Worm (Caenorhabditis elegans) whole organism, L4 larva: ENCODE data around the gene clec-3.

Source experiments
- F10B5.3 ChIP-seq: sonication (generic microtip); optimal IDR thresholded peaks from 2 replicates; lab custom pipeline; 2016; ENCODE audit warnings: mild to moderate bottlenecking, missing genetic modification characterization, missing compliant biosample characterization
- R02D3.7 ChIP-seq: fragments of 150-350 bp; sonication (generic microtip); optimal IDR thresholded peaks from 3 replicates; lab custom pipeline; 2014; ENCODE audit warnings: missing biosample characterization, missing genetic modification characterization
- ZK337.2 ChIP-seq: fragments of 200-800 bp; sonication (Bioruptor generic); IDR thresholded peaks from 2 replicates; pipeline ENCODE4 v1.3.6; 2022; ENCODE audit warnings: missing genetic modification reagents, missing genetic modification characterization, missing compliant biosample characterization
- aha-1 ChIP-seq: fragments of 150-350 bp; peaks from one replicate; lab custom pipeline; 2014; ENCODE audit warnings: missing biosample characterization, missing genetic modification characterization
- aly-2 ChIP-seq: sonication (generic microtip); optimal IDR thresholded peaks from 2 replicates; lab custom pipeline; 2018; ENCODE audit warnings: missing biosample characterization, missing genetic modification characterization
- ceh-44 ChIP-seq: fragments of 200-800 bp; sonication (Bioruptor generic); IDR thresholded peaks from 2 replicates; pipeline ENCODE4 v1.3.6; 2022; ENCODE audit warnings: missing genetic modification reagents, missing genetic modification characterization, missing compliant biosample characterization
- ctbp-1 ChIP-seq: fragments of 200-800 bp; sonication (Bioruptor generic); IDR thresholded peaks from 2 replicates; pipeline ENCODE4 v1.3.6; 2022; ENCODE audit warnings: missing genetic modification reagents, missing genetic modification characterization, missing compliant biosample characterization
- daf-19 ChIP-seq: fragments of 200-800 bp; sonication (Bioruptor generic); conservative IDR thresholded peaks from 2 replicates; pipeline ENCODE4 v1.3.6; 2022; ENCODE audit warnings: missing genetic modification characterization, missing compliant biosample characterization
- daf-8 ChIP-seq: fragments of 200-800 bp; sonication (Bioruptor generic); IDR thresholded peaks from 2 replicates; pipeline ENCODE4 v1.3.6; 2022; ENCODE audit warnings: missing genetic modification characterization, missing compliant biosample characterization
- dmd-8 ChIP-seq: fragments of 200-800 bp; sonication (Bioruptor generic); IDR thresholded peaks from 2 replicates; pipeline ENCODE4 v1.3.6; 2022; ENCODE audit warnings: missing genetic modification characterization, missing compliant biosample characterization
- dmd-9 ChIP-seq: fragments of 200-800 bp; sonication (Bioruptor generic); IDR thresholded peaks from 2 replicates; pipeline ENCODE4 v1.3.6; 2022; ENCODE audit warnings: missing genetic modification reagents, missing genetic modification characterization, missing compliant biosample characterization
- dpl-1 ChIP-seq: fragments of 150-350 bp; optimal IDR thresholded peaks from 2 replicates; lab custom pipeline; 2014; ENCODE audit warnings: missing biosample characterization, missing genetic modification reagents, missing genetic modification characterization
- dve-1 ChIP-seq: sonication (generic microtip); optimal IDR thresholded peaks from 2 replicates; lab custom pipeline; 2017; ENCODE audit warnings: antibody characterized with exemption, mild to moderate bottlenecking, missing genetic modification characterization, missing compliant biosample characterization; ENCODE audit not compliant: insufficient read depth
- egl-27 ChIP-seq: sonication (generic microtip); optimal IDR thresholded peaks from 3 replicates; lab custom pipeline; 2017; ENCODE audit warnings: missing biosample characterization, missing genetic modification reagents, missing genetic modification characterization
- fkh-10 ChIP-seq: fragments of 150-350 bp; optimal IDR thresholded peaks from 2 replicates; lab custom pipeline; 2014; ENCODE audit warnings: missing biosample characterization, missing genetic modification reagents, missing genetic modification characterization
- gei-8 ChIP-seq: fragments of 200-800 bp; sonication (Bioruptor generic); optimal IDR thresholded peaks from 2 replicates; lab custom pipeline; 2018; ENCODE audit warnings: mild to moderate bottlenecking, missing genetic modification characterization, missing compliant biosample characterization
- hif-1 ChIP-seq, 2 experiments: sonication (generic microtip); optimal IDR thresholded peaks; 2 replicates each; lab custom pipeline; 2016 to 2017; ENCODE audit warnings: missing compliant biosample characterization in 2 of 2, missing genetic modification characterization in 2 of 2, missing genetic modification reagents in 2 of 2, missing genotype in 2 of 2, mild to moderate bottlenecking in 1 of 2
- hlh-11 ChIP-seq: fragments of 200-800 bp; sonication (Bioruptor generic); optimal IDR thresholded peaks from 2 replicates; lab custom pipeline; 2018; ENCODE audit warnings: mild to moderate bottlenecking, missing genetic modification characterization, missing compliant biosample characterization
- hlh-30 ChIP-seq: sonication (generic microtip); optimal IDR thresholded peaks from 2 replicates; lab custom pipeline; 2017; ENCODE audit warnings: antibody characterized with exemption, mild to moderate bottlenecking, missing genetic modification characterization, missing compliant biosample characterization; ENCODE audit not compliant: insufficient read depth
- hmg-1.1 ChIP-seq: fragments of 200-800 bp; sonication (Bioruptor generic); IDR thresholded peaks from 2 replicates; pipeline ENCODE4 v1.3.6; 2022; ENCODE audit warnings: missing genetic modification reagents, missing genetic modification characterization, missing compliant biosample characterization
- lin-15B ChIP-seq: fragments of 150-350 bp; sonication (generic microtip); optimal IDR thresholded peaks from 3 replicates; lab custom pipeline; 2014; ENCODE audit warnings: missing biosample characterization, missing genetic modification characterization
- lin-38 ChIP-seq: fragments of 200-800 bp; sonication (Bioruptor generic); IDR thresholded peaks from 2 replicates; pipeline ENCODE4 v1.3.6; 2022; ENCODE audit warnings: missing genetic modification reagents, missing genetic modification characterization, missing compliant biosample characterization
- madf-9 ChIP-seq: fragments of 200-800 bp; sonication (Bioruptor generic); conservative IDR thresholded peaks from 2 replicates; pipeline ENCODE4 v1.3.6; 2022; ENCODE audit warnings: missing genetic modification reagents, missing genetic modification characterization, missing compliant biosample characterization
- mep-1 ChIP-seq: fragments of 150-350 bp; sonication (generic microtip); optimal IDR thresholded peaks from 3 replicates; lab custom pipeline; 2014; ENCODE audit warnings: missing biosample characterization, missing genetic modification characterization
- mes-2 ChIP-seq: sonication (generic microtip); optimal IDR thresholded peaks from 2 replicates; lab custom pipeline; 2016; ENCODE audit warnings: missing genotype, mild to moderate bottlenecking, missing genetic modification characterization, missing compliant biosample characterization; ENCODE audit not compliant: poor library complexity, severe bottlenecking
- mxl-2 ChIP-seq: fragments of 200-800 bp; sonication (Bioruptor generic); conservative IDR thresholded peaks from 2 replicates; pipeline ENCODE4 v1.3.6; 2022; ENCODE audit warnings: missing genetic modification reagents, missing genetic modification characterization, missing compliant biosample characterization
- nhr-102 ChIP-seq: sonication (generic microtip); optimal IDR thresholded peaks from 2 replicates; lab custom pipeline; 2016; ENCODE audit warnings: mild to moderate bottlenecking, missing genetic modification characterization, moderate library complexity, missing compliant biosample characterization
- nhr-237 ChIP-seq: sonication (generic microtip); optimal IDR thresholded peaks from 2 replicates; lab custom pipeline; 2017; ENCODE audit warnings: missing biosample characterization, missing genetic modification characterization
- nhr-25 ChIP-seq: sonication (generic microtip); optimal IDR thresholded peaks from 2 replicates; lab custom pipeline; 2017; ENCODE audit warnings: missing genetic modification characterization, mild to moderate bottlenecking, missing compliant biosample characterization, antibody characterized with exemption, moderate library complexity, borderline replicate concordance; ENCODE audit not compliant: insufficient read depth
- nhr-41 ChIP-seq: fragments of 200-800 bp; sonication (Bioruptor generic); IDR thresholded peaks from 2 replicates; pipeline ENCODE4 v1.3.6; 2022; ENCODE audit warnings: missing genetic modification reagents, missing genetic modification characterization, missing compliant biosample characterization
- nhr-42 ChIP-seq: fragments of 200-800 bp; sonication (Bioruptor generic); IDR thresholded peaks from 2 replicates; pipeline ENCODE4 v1.3.6; 2022; ENCODE audit warnings: missing genetic modification characterization, missing compliant biosample characterization
- nhr-6 ChIP-seq: fragments of 150-350 bp; optimal IDR thresholded peaks from 2 replicates; lab custom pipeline; 2014; ENCODE audit warnings: missing biosample characterization, missing genetic modification characterization
- nhr-76 ChIP-seq: fragments of 150-350 bp; optimal IDR thresholded peaks from 2 replicates; lab custom pipeline; 2014; ENCODE audit warnings: missing biosample characterization, missing genetic modification characterization
- set-16 ChIP-seq: fragments of 200-800 bp; sonication (Bioruptor generic); IDR thresholded peaks from 2 replicates; pipeline ENCODE4 v1.3.6; 2022; ENCODE audit warnings: missing genetic modification reagents, missing genetic modification characterization, missing compliant biosample characterization
- skn-1 ChIP-seq: fragments of 150-350 bp; optimal IDR thresholded peaks from 2 replicates; lab custom pipeline; 2014; ENCODE audit warnings: missing biosample characterization, missing genetic modification characterization
- snpc-1.2 ChIP-seq: fragments of 200-800 bp; sonication (Bioruptor generic); IDR thresholded peaks from 2 replicates; pipeline ENCODE4 v1.3.6; 2022; ENCODE audit warnings: missing genetic modification reagents, missing genetic modification characterization, missing compliant biosample characterization
- snpc-4 ChIP-seq: fragments of 150-350 bp; optimal IDR thresholded peaks from 2 replicates; lab custom pipeline; 2014; ENCODE audit warnings: missing biosample characterization, missing genetic modification characterization
- spr-1 ChIP-seq: sonication (generic microtip); optimal IDR thresholded peaks from 2 replicates; lab custom pipeline; 2016; ENCODE audit warnings: mild to moderate bottlenecking, missing genetic modification characterization, missing compliant biosample characterization
- spr-3 ChIP-seq: fragments of 200-800 bp; sonication (Bioruptor generic); optimal IDR thresholded peaks from 2 replicates; lab custom pipeline; 2018; ENCODE audit warnings: mild to moderate bottlenecking, missing genetic modification characterization, missing compliant biosample characterization
- unc-130 ChIP-seq: sonication (generic microtip); optimal IDR thresholded peaks from 2 replicates; lab custom pipeline; 2016; ENCODE audit warnings: missing genetic modification reagents, missing genetic modification characterization, missing compliant biosample characterization
- unc-62 ChIP-seq, 3 experiments: fragments of 150-350 bp in 1 of 3; sonication (generic microtip); optimal IDR thresholded peaks in 2 of 3; peaks in 1 of 3; 1 replicate in 1 of 3; 2 replicates in 2 of 3; lab custom pipeline; 2014 to 2017; ENCODE audit warnings: missing biosample characterization in 3 of 3, missing genetic modification characterization in 3 of 3, missing genetic modification reagents in 3 of 3, missing genotype in 1 of 3
- zip-11 ChIP-seq: fragments of 200-800 bp; sonication (Bioruptor generic); IDR thresholded peaks from 2 replicates; pipeline ENCODE4 v1.3.6; 2022; ENCODE audit warnings: missing genetic modification characterization, missing compliant biosample characterization
- zip-2 ChIP-seq: fragments of 150-350 bp; optimal IDR thresholded peaks from 2 replicates; lab custom pipeline; 2014; ENCODE audit warnings: missing biosample characterization, missing genetic modification characterization

clec-3 gene

DNA sequence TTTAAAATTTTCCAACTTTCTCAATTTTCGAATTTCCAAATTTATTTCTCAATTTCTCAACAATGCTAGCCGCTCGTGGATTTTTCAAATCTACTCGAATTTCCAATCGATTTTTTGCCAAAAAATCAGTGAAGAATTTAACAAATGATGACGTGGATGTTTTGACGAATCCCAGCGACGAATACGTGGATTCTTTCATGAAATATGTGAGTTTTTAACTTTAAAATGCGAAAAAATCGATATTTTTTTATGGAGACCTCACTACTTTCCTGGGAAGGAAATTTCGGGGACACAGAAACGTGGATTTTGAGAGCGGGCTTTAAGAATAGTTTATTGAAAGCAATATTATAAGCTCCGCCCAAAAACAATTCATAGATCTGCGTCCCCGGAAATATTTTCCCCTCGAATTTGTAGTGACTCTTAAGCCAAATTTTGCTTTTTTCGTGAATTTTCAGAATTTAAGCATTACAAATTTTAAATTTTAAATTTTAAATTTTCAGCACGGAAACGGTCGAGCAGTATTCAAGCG, 28.1 kb downstream of the clec-3 start, which contains the start of gene K08A2.2:
K08A2.2 (plus strand) TSS at position 51 of the 529 bp plus-strand sequence.
- TF ChIP-seq skn-1 (tag; lab: Kevin White, UChicago) (no peak), ZK337.2 (GFP tag; lab: Robert Waterston, UW) (0 out of 2 replicates have a peak, but pooled peaks have one; percentile 34), dmd-9 (GFP tag; lab: Robert Waterston, UW) (peak; percentile 18; the same call in 1 of the 2 replicates), ceh-44 (GFP tag; lab: Robert Waterston, UW) (0 out of 2 replicates have a peak, but pooled peaks have one; percentile 46), ctbp-1 (no peak), daf-19 (GFP tag; lab: Robert Waterston, UW) (no peak), hif-1 (tag; optimal IDR thresholded peaks at IDR 0.05; lab: Kevin White, UChicago) (peak in 1 of 2 experiments; percentile 35), mes-2 (tag; lab: Kevin White, UChicago) (peak; percentile 91), unc-130 (peak; percentile 31)

DNA sequence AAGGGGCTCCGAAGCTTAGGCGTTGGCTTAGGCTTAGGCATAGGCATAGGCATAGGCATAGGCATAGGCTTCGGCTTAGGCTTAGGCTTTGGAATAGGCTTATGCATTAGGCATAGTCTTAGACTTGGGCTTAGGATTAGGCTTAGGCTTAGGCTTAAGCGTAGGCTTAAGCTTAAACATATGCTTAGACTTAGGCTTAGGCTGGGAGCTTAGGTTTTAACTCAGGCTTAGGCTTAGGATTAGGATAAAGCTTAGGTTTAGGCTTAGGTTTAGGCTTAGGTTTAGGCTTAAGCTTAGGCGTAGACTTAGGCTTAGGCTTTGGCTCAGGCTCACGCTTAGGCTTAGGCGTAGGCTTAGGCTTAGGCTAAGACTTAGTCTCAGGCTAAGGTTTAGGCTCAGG, 29.6 kb downstream of the clec-3 start:
- TF ChIP-seq nhr-76 (tag; lab: Kevin White, UChicago): no peak
- TF ChIP-seq unc-62 (GFP tag; optimal IDR thresholded peaks at IDR 0.05 in 1 of 2; lab: Kevin White, UChicago): peak in 1 of 2 experiments; percentile 75
- no peak for TF ChIP-seq unc-62 (tag; optimal IDR thresholded peaks at IDR 0.05; lab: Kevin White, UChicago)

DNA sequence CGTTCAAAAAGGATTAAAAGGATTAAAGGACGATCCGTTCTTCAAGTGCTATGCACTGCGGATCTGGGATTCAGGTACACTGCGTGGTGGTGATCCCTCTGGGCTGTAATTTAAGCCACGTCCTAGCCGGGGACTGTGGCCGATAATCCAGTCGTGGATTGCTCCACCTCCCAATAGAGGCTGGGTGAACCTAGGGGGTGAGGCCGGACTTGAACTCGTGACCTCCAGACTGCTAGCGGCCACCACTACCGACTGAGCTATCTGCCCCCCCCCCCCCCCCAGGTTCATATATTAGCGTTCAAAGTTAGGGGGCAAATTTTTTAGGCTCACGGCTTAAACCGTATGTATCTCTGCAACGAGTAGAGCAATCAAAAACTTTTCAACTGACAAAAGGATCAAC, 30.6 kb downstream of the clec-3 start:
- 0 out of 2 replicates have a peak, but pooled peaks have one; percentile 20 for TF ChIP-seq madf-9
- TF ChIP-seq dmd-8 (GFP tag; lab: Robert Waterston, UW): 0 out of 2 replicates have a peak, but pooled peaks have one; percentile 22
- TF ChIP-seq set-16 (GFP tag; lab: Robert Waterston, UW): peak; percentile 75

DNA sequence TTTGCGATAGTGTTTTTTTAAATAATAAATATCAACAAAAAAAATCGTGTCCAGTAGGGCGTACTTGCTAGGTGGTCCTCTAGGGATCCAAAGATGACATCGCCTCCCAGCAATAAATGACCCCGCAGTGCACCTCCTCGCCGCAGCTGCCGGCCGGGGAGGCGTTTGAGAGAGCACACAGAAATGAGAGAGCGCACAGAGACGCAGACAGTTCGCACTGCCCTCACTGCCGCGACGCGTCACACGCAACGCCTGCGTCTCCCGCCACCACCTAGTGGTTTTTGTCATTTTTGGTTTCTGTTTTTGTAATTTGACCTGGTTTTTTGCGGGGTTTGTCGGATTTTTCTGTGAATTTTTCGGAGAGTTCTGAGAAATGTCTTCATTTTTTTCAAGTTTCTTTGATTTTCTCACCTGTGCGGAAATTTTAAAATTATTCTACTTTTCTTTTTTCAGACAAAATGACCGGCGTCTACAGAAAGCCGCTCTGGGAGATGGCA, 31.8 kb downstream of the clec-3 start, which contains the start of gene lido-7:
lido-7 (plus strand) TSS at position 447 of the 497 bp plus-strand sequence.
- no peak for TF ChIP-seq zip-11 (GFP tag; lab: Robert Waterston, UW)
- no peak for TF ChIP-seq nhr-237
- no peak for TF ChIP-seq aha-1 (tag; lab: Kevin White, UChicago)
- no peak for TF ChIP-seq daf-8 (GFP tag; lab: Robert Waterston, UW)
- no peak for TF ChIP-seq egl-27 (tag; lab: Kevin White, UChicago)
- no peak for TF ChIP-seq mxl-2 (GFP tag; lab: Robert Waterston, UW)
- peak in 1 of 2 experiments; percentile 1 for TF ChIP-seq unc-62 (GFP tag; optimal IDR thresholded peaks at IDR 0.05 in 1 of 2; lab: Kevin White, UChicago)
- no peak for TF ChIP-seq unc-62 (tag; optimal IDR thresholded peaks at IDR 0.05; lab: Kevin White, UChicago)
- peak; percentile 61 for TF ChIP-seq mes-2 (tag; lab: Kevin White, UChicago)
- peak; percentile 13 for TF ChIP-seq dve-1 (tag; lab: Kevin White, UChicago)
- peak; percentile 71 for TF ChIP-seq hlh-11
- no peak for TF ChIP-seq lin-15B (tag; lab: Kevin White, UChicago)
- TF ChIP-seq zip-2: no peak
- TF ChIP-seq dpl-1 (GFP tag; lab: Kevin White, UChicago): peak; percentile 8
- no peak for TF ChIP-seq R02D3.7
- TF ChIP-seq nhr-25: no peak
- no peak for TF ChIP-seq fkh-10 (GFP tag; lab: Kevin White, UChicago)
- no peak for TF ChIP-seq snpc-1.2 (GFP tag; lab: Robert Waterston, UW)
- no peak for TF ChIP-seq spr-1 (tag; lab: Kevin White, UChicago)
- peak; percentile 49 for TF ChIP-seq hlh-30 (tag; lab: Kevin White, UChicago)
- TF ChIP-seq spr-3 (GFP tag; lab: Kevin White, UChicago): no peak
- TF ChIP-seq aly-2 (tag; lab: Kevin White, UChicago): no peak
- TF ChIP-seq snpc-4: no peak
- peak; percentile 27; the same call in 1 of the 2 replicates for TF ChIP-seq ctbp-1
- peak; percentile 48 for TF ChIP-seq mep-1 (tag; lab: Kevin White, UChicago)
- TF ChIP-seq nhr-42 (GFP tag; lab: Robert Waterston, UW): no peak
- peak; percentile 74 for TF ChIP-seq hmg-1.1
- no peak for TF ChIP-seq F10B5.3 (tag; lab: Kevin White, UChicago)
- TF ChIP-seq lin-38 (GFP tag; lab: Robert Waterston, UW): peak; percentile 36; the same call in 1 of the 2 replicates
- TF ChIP-seq gei-8 (GFP tag; lab: Kevin White, UChicago): no peak
- TF ChIP-seq nhr-41 (GFP tag; lab: Robert Waterston, UW): 0 out of 2 replicates have a peak, but pooled peaks have one; percentile 26
- no peak for TF ChIP-seq nhr-6 (tag; lab: Kevin White, UChicago)
- TF ChIP-seq nhr-102 (tag; lab: Kevin White, UChicago): no peak
